Fruit fly (Drosophila melanogaster) whole organism, adult: ENCODE data around the gene kairos.

Source experiments
- CG12768 ChIP-seq: fragments of 200-800 bp; sonication (Bioruptor generic); optimal IDR thresholded peaks from 2 replicates; lab custom pipeline; 2017; ENCODE audit warnings: missing biosample characterization, missing genetic modification characterization, mild to moderate bottlenecking, moderate library complexity, missing genetic modification reagents
- CG1620 ChIP-seq: fragments of 200-800 bp; sonication (Bioruptor generic); optimal IDR thresholded peaks from 2 replicates; lab custom pipeline; 2016; ENCODE audit warnings: missing biosample characterization, missing genetic modification characterization
- CG5204 ChIP-seq: fragments of 200-800 bp; sonication (Bioruptor generic); optimal IDR thresholded peaks from 2 replicates; lab custom pipeline; 2016; ENCODE audit warnings: missing biosample characterization, missing genetic modification characterization
- CG7101 ChIP-seq: fragments of 200-800 bp; sonication (Bioruptor generic); optimal IDR thresholded peaks from 2 replicates; lab custom pipeline; 2018; ENCODE audit warnings: missing biosample characterization, mild to moderate bottlenecking, missing genetic modification characterization, moderate library complexity
- Clk ChIP-seq: fragments of 200-800 bp; sonication (Bioruptor generic); optimal IDR thresholded peaks from 2 replicates; lab custom pipeline; 2017; ENCODE audit warnings: missing biosample characterization, missing genetic modification characterization
- Mnt ChIP-seq: fragments of 200-800 bp; sonication (Bioruptor generic); optimal IDR thresholded peaks from 2 replicates; lab custom pipeline; 2016; ENCODE audit warnings: missing biosample characterization, mild to moderate bottlenecking, missing genetic modification characterization
- bab1 ChIP-seq: fragments of 200-800 bp; sonication (Bioruptor generic); optimal IDR thresholded peaks from 3 replicates; lab custom pipeline; 2019; ENCODE audit warnings: missing biosample characterization, mild to moderate bottlenecking, missing genetic modification characterization, moderate library complexity
- cnc ChIP-seq, 2 experiments: fragments of >200 bp; optimal IDR thresholded peaks; 2 replicates each; lab custom pipeline; 2017
- kay ChIP-seq: fragments of 200-800 bp; sonication (Bioruptor generic); peaks from one replicate; lab custom pipeline; 2016; ENCODE audit warnings: missing biosample characterization, missing genetic modification characterization, borderline replicate concordance
- ovo ChIP-seq: fragments of 200-800 bp; sonication (Bioruptor generic); optimal IDR thresholded peaks from 2 replicates; lab custom pipeline; 2016; ENCODE audit warnings: missing biosample characterization, missing genetic modification characterization
- pad ChIP-seq: fragments of 200-800 bp; sonication (Bioruptor generic); optimal IDR thresholded peaks from 3 replicates; lab custom pipeline; 2017; ENCODE audit warnings: missing biosample characterization, missing genetic modification characterization, mild to moderate bottlenecking, moderate library complexity, missing genetic modification reagents
- toe ChIP-seq: fragments of 200-800 bp; sonication (Bioruptor generic); optimal IDR thresholded peaks from 2 replicates; lab custom pipeline; 2016; ENCODE audit warnings: missing biosample characterization, missing genetic modification characterization

DNA sequence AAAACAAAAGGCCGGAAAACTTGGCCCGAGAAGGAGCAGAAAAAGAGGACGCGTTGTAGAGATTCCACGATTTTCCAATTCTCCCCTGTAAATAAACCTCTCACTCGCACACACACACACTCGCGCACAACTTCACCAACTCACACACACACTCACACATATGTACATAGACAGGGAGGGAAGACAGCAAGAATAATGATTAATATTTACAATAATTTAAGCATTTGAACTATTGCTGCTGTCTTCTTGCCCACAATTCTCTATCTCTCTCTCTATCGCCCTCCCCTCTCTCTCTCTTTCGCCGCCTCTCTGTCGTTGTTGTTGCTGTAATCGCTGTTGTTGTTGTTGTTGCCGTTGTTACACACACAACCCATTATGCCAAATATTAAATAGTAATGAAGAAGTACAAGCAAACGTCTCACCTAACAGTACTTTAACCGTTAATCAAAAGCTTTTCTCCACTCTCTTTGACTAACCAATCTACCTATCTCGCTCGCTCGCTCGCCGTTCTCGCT is 18.5 kb upstream of the kairos start:
- TF ChIP-seq CG1620 (GFP tag; lab: Kevin White, UChicago) = no peak
- no peak for TF ChIP-seq bab1 (GFP tag; lab: Kevin White, UChicago)
- peak; percentile 71 for TF ChIP-seq pad (GFP tag; lab: Kevin White, UChicago)
- no peak for TF ChIP-seq CG7101
- peak; percentile 87 for TF ChIP-seq ovo (GFP tag; lab: Kevin White, UChicago)
- no peak for TF ChIP-seq CG12768 (GFP tag; lab: Kevin White, UChicago)
- TF ChIP-seq toe (GFP tag; lab: Kevin White, UChicago) = no peak
- no peak for TF ChIP-seq Mnt (GFP tag; lab: Kevin White, UChicago)
- TF ChIP-seq kay (GFP tag; lab: Kevin White, UChicago) = no peak
- TF ChIP-seq Clk (GFP tag; lab: Kevin White, UChicago) = no peak
- no peak for TF ChIP-seq CG5204
- TF ChIP-seq cnc (optimal IDR thresholded peaks at IDR 0.05; lab: Kevin White, UChicago) = no peak
